Worm (Caenorhabditis elegans) whole organism, dauer: ENCODE data around the gene F54A3.5.

Source experiments
- unc-62 ChIP-seq: sonication (generic microtip); optimal IDR thresholded peaks from 2 replicates; lab custom pipeline; 2017; ENCODE audit warnings: missing biosample characterization, missing genetic modification reagents, missing genetic modification characterization

Gene F54A3.5

ce11 chrII:2204077-2204476 lies 21.4 kb downstream of the F54A3.5 start, which contains the start of gene Y59C2A.2:
TSS of gene Y59C2A.2 (minus strand) at chrII:2204137.
- no peak for TF ChIP-seq unc-62 (GFP tag; lab: Kevin White, UChicago)

ce11 chrII:2202147-2202546 lies 23.4 kb downstream of the F54A3.5 start:
- no peak for TF ChIP-seq unc-62 (GFP tag; lab: Kevin White, UChicago)

- TF ChIP-seq unc-62 (GFP tag; lab: Kevin White, UChicago): no peak
Measured at ce11 chrII:2197555-2198288, 27.8 kb downstream of the F54A3.5 start, which contains the start of gene C33C12.1. TSS of gene C33C12.1 (plus strand) at chrII:2198238.

ce11 chrII:2196742-2197141 lies 28.8 kb downstream of the F54A3.5 start:
- no peak for TF ChIP-seq unc-62 (GFP tag; lab: Kevin White, UChicago)

ce11 chrII:2195541-2195940 lies 30.0 kb downstream of the F54A3.5 start:
- TF ChIP-seq unc-62 (GFP tag; lab: Kevin White, UChicago): no peak

ce11 chrII:2192267-2192666 lies 33.2 kb downstream of the F54A3.5 start:
- TF ChIP-seq unc-62 (GFP tag; lab: Kevin White, UChicago): no peak

ce11 chrII:2191383-2191782 lies 34.1 kb downstream of the F54A3.5 start:
- no peak for TF ChIP-seq unc-62 (GFP tag; lab: Kevin White, UChicago)

- no peak for TF ChIP-seq unc-62 (GFP tag; lab: Kevin White, UChicago)
Measured at ce11 chrII:2190522-2190921, 35.0 kb downstream of the F54A3.5 start.

ce11 chrII:2189357-2189756 lies 36.2 kb downstream of the F54A3.5 start, which contains the start of gene mtq-2:
TSS of gene mtq-2 (minus strand) at chrII:2189457.
- TF ChIP-seq unc-62 (GFP tag; lab: Kevin White, UChicago): no peak

ce11 chrII:2186730-2187129 lies 38.8 kb downstream of the F54A3.5 start:
- TF ChIP-seq unc-62 (GFP tag; lab: Kevin White, UChicago): no peak

- TF ChIP-seq unc-62 (GFP tag; lab: Kevin White, UChicago): no peak
Measured at ce11 chrII:2186329-2186728, 39.2 kb downstream of the F54A3.5 start, which contains the start of gene gba-2. TSS of gene gba-2 (minus strand) at chrII:2186434.

ce11 chrII:2177735-2178134 lies 47.8 kb downstream of the F54A3.5 start:
- no peak for TF ChIP-seq unc-62 (GFP tag; lab: Kevin White, UChicago)

- TF ChIP-seq unc-62 (GFP tag; lab: Kevin White, UChicago): no peak
Measured at ce11 chrII:2176688-2177087, 48.8 kb downstream of the F54A3.5 start, which contains the start of gene gba-1. TSS of gene gba-1 (plus strand) at chrII:2176741.

- no peak for TF ChIP-seq unc-62 (GFP tag; lab: Kevin White, UChicago)
Measured at ce11 chrII:2175367-2175766, 50.1 kb downstream of the F54A3.5 start, which contains the start of gene C33C12.7. TSS of gene C33C12.7 (minus strand) at chrII:2175467.
